Worm (Caenorhabditis elegans) whole organism, young adult: ENCODE results near the gene aakg-1.

Source experiments
- B0019.2 ChIP-seq: fragments of 200-800 bp; sonication (Bioruptor generic); conservative IDR thresholded peaks from 2 replicates; pipeline ENCODE4 v1.3.6; 2022; ENCODE audit warnings: missing genetic modification reagents, missing genetic modification characterization, missing compliant biosample characterization
- F37B4.10 ChIP-seq: fragments of 200-800 bp; sonication (Bioruptor generic); IDR thresholded peaks from 2 replicates; pipeline ENCODE4 v1.3.6; 2022; ENCODE audit warnings: missing genetic modification characterization, missing compliant biosample characterization
- Y53F4B.3 ChIP-seq: fragments of 200-800 bp; sonication (Bioruptor generic); IDR thresholded peaks from 2 replicates; pipeline ENCODE4 v1.3.6; 2022; ENCODE audit warnings: missing genetic modification reagents, missing genetic modification characterization, missing compliant biosample characterization
- bed-2 ChIP-seq: fragments of 200-800 bp; sonication (Bioruptor generic); IDR thresholded peaks from 2 replicates; pipeline ENCODE4 v1.3.6; 2022; ENCODE audit warnings: missing genetic modification reagents, missing genetic modification characterization, missing compliant biosample characterization
- cebp-1 ChIP-seq, 2 experiments: fragments of 200-800 bp in 1 of 2; sonication (Bioruptor generic) in 1 of 2; sonication (generic microtip) in 1 of 2; IDR thresholded peaks in 1 of 2; optimal IDR thresholded peaks in 1 of 2; 2 replicates each; pipeline versions ENCODE4 v1.3.6 to Lab custom; 2017 to 2022; ENCODE audit warnings: missing compliant biosample characterization in 2 of 2, missing genetic modification characterization in 2 of 2, mild to moderate bottlenecking in 1 of 2, missing genetic modification reagents in 1 of 2, moderate library complexity in 1 of 2
- ceh-100 ChIP-seq: fragments of 200-800 bp; sonication (Bioruptor generic); IDR thresholded peaks from 2 replicates; pipeline ENCODE4 v1.3.6; 2022; ENCODE audit warnings: missing genetic modification reagents, missing genetic modification characterization, missing compliant biosample characterization
- dpff-1 ChIP-seq: sonication (generic microtip); optimal IDR thresholded peaks from 2 replicates; lab custom pipeline; 2017; ENCODE audit warnings: mild to moderate bottlenecking, missing genetic modification characterization, missing compliant biosample characterization
- dpl-1 ChIP-seq: fragments of 150-350 bp; optimal IDR thresholded peaks from 2 replicates; lab custom pipeline; 2014; ENCODE audit warnings: missing biosample characterization, missing genetic modification reagents, missing genetic modification characterization
- efl-1 ChIP-seq: fragments of 150-350 bp; optimal IDR thresholded peaks from 2 replicates; lab custom pipeline; 2014; ENCODE audit warnings: missing biosample characterization, missing genetic modification reagents, missing genetic modification characterization
- egrh-3 ChIP-seq: fragments of 200-800 bp; sonication (Bioruptor generic); IDR thresholded peaks from 2 replicates; pipeline ENCODE4 v1.3.6; 2022; ENCODE audit warnings: missing genetic modification reagents, missing genetic modification characterization, missing compliant biosample characterization
- gei-17 ChIP-seq: fragments of 200-800 bp; sonication (Bioruptor generic); optimal IDR thresholded peaks from 2 replicates; lab custom pipeline; 2018; ENCODE audit warnings: mild to moderate bottlenecking, missing genetic modification characterization, missing compliant biosample characterization
- hmg-1.2 ChIP-seq: fragments of 200-800 bp; sonication (Bioruptor generic); IDR thresholded peaks from 2 replicates; pipeline ENCODE4 v1.3.6; 2022; ENCODE audit warnings: missing genetic modification reagents, missing genetic modification characterization, missing compliant biosample characterization
- hmg-20 ChIP-seq: fragments of 200-800 bp; sonication (Bioruptor generic); IDR thresholded peaks from 2 replicates; pipeline ENCODE4 v1.3.6; 2022; ENCODE audit warnings: missing genetic modification reagents, missing genetic modification characterization, missing compliant biosample characterization
- hsf-1 ChIP-seq: fragments of 200-800 bp; sonication (Bioruptor generic); IDR thresholded peaks from 2 replicates; pipeline ENCODE4 v1.3.6; 2022; ENCODE audit warnings: missing genetic modification reagents, missing genetic modification characterization, missing compliant biosample characterization
- let-526 ChIP-seq: fragments of 200-800 bp; sonication (Bioruptor generic); IDR thresholded peaks from 2 replicates; pipeline ENCODE4 v1.3.6; 2022; ENCODE audit warnings: missing genetic modification reagents, missing genetic modification characterization, missing compliant biosample characterization
- lin-35 ChIP-seq, 3 experiments: fragments of 150-350 bp in 2 of 3; sonication (generic microtip) in 1 of 3; optimal IDR thresholded peaks; 2 replicates each; lab custom pipeline; 2014 to 2018; ENCODE audit warnings: missing biosample characterization in 3 of 3, missing genetic modification characterization in 3 of 3, missing genetic modification reagents in 3 of 3
- lin-54 ChIP-seq: fragments of 200-800 bp; sonication (Bioruptor generic); optimal IDR thresholded peaks from 2 replicates; lab custom pipeline; 2018; ENCODE audit warnings: mild to moderate bottlenecking, missing genetic modification characterization, missing compliant biosample characterization
- lsl-1 ChIP-seq: fragments of 200-800 bp; sonication (Bioruptor generic); optimal IDR thresholded peaks from 2 replicates; lab custom pipeline; 2018; ENCODE audit warnings: mild to moderate bottlenecking, missing genetic modification characterization, moderate library complexity, missing compliant biosample characterization
- mcd-1 ChIP-seq: fragments of 200-800 bp; sonication (Bioruptor generic); IDR thresholded peaks from 2 replicates; pipeline ENCODE4 v1.3.6; 2022; ENCODE audit warnings: missing genetic modification reagents, missing genetic modification characterization, missing compliant biosample characterization
- mxl-1 ChIP-seq: sonication (generic microtip); optimal IDR thresholded peaks from 2 replicates; lab custom pipeline; 2016; ENCODE audit warnings: missing genetic modification characterization, missing compliant biosample characterization
- pbrm-1 ChIP-seq: fragments of 200-800 bp; sonication (Bioruptor generic); IDR thresholded peaks from 2 replicates; pipeline ENCODE4 v1.3.6; 2022; ENCODE audit warnings: missing genetic modification reagents, missing genetic modification characterization, missing compliant biosample characterization
- pha-4 ChIP-seq: fragments of 150-350 bp; sonication (generic microtip); optimal IDR thresholded peaks from 2 replicates; lab custom pipeline; 2014; ENCODE audit warnings: missing biosample characterization, missing genetic modification reagents, missing genetic modification characterization
- rec-8 ChIP-seq, 2 experiments: sonication (generic microtip); optimal IDR thresholded peaks; 2 replicates each; lab custom pipeline; 2016; ENCODE audit warnings: mild to moderate bottlenecking in 2 of 2, missing genetic modification characterization in 2 of 2, missing genetic modification reagents in 2 of 2, missing genotype in 2 of 2, missing biosample characterization in 1 of 2, missing compliant biosample characterization in 1 of 2, moderate library complexity in 1 of 2
- repo-1 ChIP-seq: sonication (generic microtip); optimal IDR thresholded peaks from 2 replicates; lab custom pipeline; 2017; ENCODE audit warnings: mild to moderate bottlenecking, missing genetic modification characterization, missing compliant biosample characterization
- snpc-1.1 ChIP-seq: sonication (generic microtip); optimal IDR thresholded peaks from 2 replicates; lab custom pipeline; 2017; ENCODE audit warnings: missing genetic modification characterization, mild to moderate bottlenecking, missing compliant biosample characterization, antibody characterized with exemption, moderate library complexity, missing genotype, missing genetic modification reagents; ENCODE audit not compliant: insufficient read depth
- snpc-4 ChIP-seq, 5 experiments: fragments of 150-350 bp in 1 of 5; sonication (generic microtip) in 4 of 5; optimal IDR thresholded peaks; 2 replicates each; lab custom pipeline; 2014 to 2018; ENCODE audit warnings: missing genetic modification characterization in 5 of 5, missing biosample characterization in 3 of 5, antibody characterized with exemption in 2 of 5, mild to moderate bottlenecking in 2 of 5, missing compliant biosample characterization in 2 of 5, missing genotype in 2 of 5, moderate library complexity in 2 of 5, missing genetic modification reagents in 1 of 5
- tbx-9 ChIP-seq: sonication (generic microtip); optimal IDR thresholded peaks from 2 replicates; lab custom pipeline; 2016; ENCODE audit warnings: borderline replicate concordance, missing genetic modification characterization, inconsistent platforms, missing compliant biosample characterization
- unc-62 ChIP-seq: fragments of 150-350 bp; optimal IDR thresholded peaks from 2 replicates; lab custom pipeline; 2014; ENCODE audit warnings: missing biosample characterization, missing genetic modification reagents, missing genetic modification characterization
- xnd-1 ChIP-seq: sonication (generic microtip); optimal IDR thresholded peaks from 2 replicates; lab custom pipeline; 2016; ENCODE audit warnings: missing genotype, missing genetic modification reagents, missing genetic modification characterization, missing compliant biosample characterization
- zfh-2 ChIP-seq: fragments of 200-800 bp; sonication (Bioruptor generic); conservative IDR thresholded peaks from 2 replicates; pipeline ENCODE4 v1.3.6; 2022; ENCODE audit warnings: missing genetic modification reagents, missing genetic modification characterization, missing compliant biosample characterization
- ztf-25 ChIP-seq: fragments of 200-800 bp; sonication (Bioruptor generic); IDR thresholded peaks from 2 replicates; pipeline ENCODE4 v1.3.6; 2022; ENCODE audit warnings: missing genetic modification reagents, missing genetic modification characterization, missing compliant biosample characterization
- ztf-26 ChIP-seq: sonication (generic microtip); optimal IDR thresholded peaks from 2 replicates; lab custom pipeline; 2017; ENCODE audit warnings: missing genetic modification characterization, missing compliant biosample characterization

The aakg-1 gene

ce11 chrIII:12530501-12530900 lies 44.7 kb downstream of the aakg-1 start:
- peak; percentile 60; the same call in 1 of the 2 replicates for TF ChIP-seq egrh-3 (GFP tag; lab: Robert Waterston, UW)
- TF ChIP-seq, all 124 proteins: peak for 1; not testable (repeated sequence) for 123

DNA sequence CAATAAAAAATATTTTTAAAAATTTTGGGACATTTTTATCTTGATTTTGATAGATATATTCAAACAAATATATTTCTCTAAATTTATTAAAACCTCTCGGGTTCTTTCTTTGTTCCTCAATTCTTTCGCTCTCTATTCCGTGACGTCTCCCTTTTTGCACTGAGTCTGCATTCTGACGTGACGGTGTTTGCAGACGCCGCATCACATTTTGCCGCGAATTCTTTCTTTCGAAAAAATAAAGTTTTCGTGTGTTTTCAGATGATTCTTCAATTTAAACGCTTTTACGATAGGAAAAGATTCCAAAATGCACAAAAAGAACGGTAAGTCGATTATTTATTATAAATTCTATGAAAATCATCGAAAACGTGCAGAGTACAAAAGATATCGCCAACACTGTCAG lies 47.2 kb downstream of the aakg-1 start:
- TF ChIP-seq ceh-100 (GFP tag; lab: Robert Waterston, UW) (peak; percentile 37; the same call in 1 of the 2 replicates), snpc-4 (GFP tag; optimal IDR thresholded peaks at IDR 0.05; lab: Kevin White, UChicago) (no peak), snpc-4 (tag; optimal IDR thresholded peaks at IDR 0.05; lab: Kevin White, UChicago) (peak in 1 of 4 experiments; percentile 17), lsl-1 (GFP tag; lab: Kevin White, UChicago) (peak; percentile 5), mcd-1 (GFP tag; lab: Robert Waterston, UW) (0 out of 2 replicates have a peak, but pooled peaks have one; percentile 40), cebp-1 (GFP tag; IDR thresholded peaks at IDR 0.05; lab: Robert Waterston, UW) (no peak), cebp-1 (tag; optimal IDR thresholded peaks at IDR 0.05; lab: Kevin White, UChicago) (peak; percentile 38), unc-62 (GFP tag; lab: Kevin White, UChicago) (no peak), Y53F4B.3 (no peak), lin-54 (GFP tag; lab: Kevin White, UChicago) (peak; percentile 50), lin-35 (GFP tag; optimal IDR thresholded peaks at IDR 0.05; lab: Kevin White, UChicago) (peak in 1 of 3 experiments; percentile 60), hmg-1.2 (GFP tag; lab: Robert Waterston, UW) (0 out of 2 replicates have a peak, but pooled peaks have one; percentile 15), dpl-1 (GFP tag; lab: Kevin White, UChicago) (peak; percentile 47), pbrm-1 (GFP tag; lab: Robert Waterston, UW) (no peak), efl-1 (GFP tag; lab: Kevin White, UChicago) (peak; percentile 64)

DNA sequence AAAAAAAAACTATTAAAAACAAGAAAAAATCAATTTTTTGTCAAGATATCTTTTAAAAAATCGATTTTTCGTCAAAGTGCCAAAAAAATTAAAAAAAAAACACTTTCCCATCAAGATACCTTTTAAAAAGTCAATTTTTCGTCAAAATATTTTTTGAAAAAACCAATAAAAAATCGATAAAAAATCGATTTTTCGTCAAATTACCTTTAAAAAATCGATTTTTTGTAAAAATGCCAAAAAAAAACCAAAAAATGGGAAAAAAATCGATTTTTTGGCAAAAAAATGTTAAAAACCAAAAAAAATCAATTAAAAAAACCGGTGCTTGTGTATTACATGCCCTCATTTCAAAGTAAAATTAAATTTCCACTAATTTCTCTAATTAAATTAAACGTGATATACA lies 57.5 kb downstream of the aakg-1 start:
- TF ChIP-seq rec-8 (tag; optimal IDR thresholded peaks at IDR 0.05; lab: Kevin White, UChicago) (no peak), ztf-26 (tag; lab: Kevin White, UChicago) (no peak), mxl-1 (no peak), gei-17 (GFP tag; lab: Kevin White, UChicago) (no peak), hsf-1 (GFP tag; lab: Robert Waterston, UW) (no peak), let-526 (no peak), tbx-9 (tag; lab: Kevin White, UChicago) (no peak), Y53F4B.3 (no peak), bed-2 (no peak), ztf-25 (no peak), xnd-1 (tag; lab: Kevin White, UChicago) (no peak), F37B4.10 (GFP tag; lab: Robert Waterston, UW) (no peak), repo-1 (tag; lab: Kevin White, UChicago) (no peak), lsl-1 (GFP tag; lab: Kevin White, UChicago) (no peak), zfh-2 (GFP tag; lab: Robert Waterston, UW) (no peak), dpff-1 (tag; lab: Kevin White, UChicago) (no peak), snpc-1.1 (no peak), hmg-20 (no peak), B0019.2 (no peak)

DNA sequence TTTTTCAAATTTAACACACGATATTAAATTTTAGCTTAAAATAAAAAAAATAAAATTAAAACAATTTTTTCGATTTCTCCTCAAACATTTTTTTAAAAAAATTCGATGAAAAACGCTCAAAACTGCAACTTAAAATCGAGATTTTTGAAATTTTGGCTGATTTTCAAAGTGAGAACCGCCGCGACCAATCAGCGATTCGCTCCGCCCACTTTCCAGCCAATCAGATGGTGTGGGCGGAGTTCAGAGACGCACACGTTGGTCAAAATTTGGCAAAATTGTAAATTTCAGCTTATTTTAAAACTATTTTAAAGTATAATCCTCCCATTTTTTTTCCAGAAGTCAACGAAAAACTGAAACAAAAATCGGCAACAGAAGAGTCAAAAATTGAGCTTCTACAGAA lies 64.7 kb downstream of the aakg-1 start:
- no peak for TF ChIP-seq pha-4
- TF ChIP-seq, all 124 proteins: peak for 0
